Fruit fly (Drosophila melanogaster) Kc167 (cell line): ENCODE results near the gene CG9150.

ENCODE experiments used
- Sin3A ChIP-seq: fragments of >200 bp; optimal IDR thresholded peaks from 2 replicates; lab custom pipeline; 2018; ENCODE audit warnings: missing external identifiers
- h ChIP-seq: fragments of >200 bp; optimal IDR thresholded peaks from 3 replicates; lab custom pipeline; 2018; ENCODE audit warnings: missing external identifiers
- psq ChIP-seq: fragments of >200 bp; optimal IDR thresholded peaks from 2 replicates; lab custom pipeline; 2017; ENCODE audit warnings: missing external identifiers

- TF ChIP-seq psq (lab: Kevin White, UChicago) (no peak), Sin3A (no peak), h (lab: Kevin White, UChicago) (no peak)
These were observed 22.0 kb upstream of the CG9150 start for dm6 chr2L:6090365-6090764.
